Fruit fly (Drosophila melanogaster) whole organism: Measurements from ENCODE around the gene RunxB.

ENCODE experiments used
- CG8478 ChIP-seq: fragments of >200 bp; optimal IDR thresholded peaks from 2 replicates; lab custom pipeline; 2018; ENCODE audit warnings: inconsistent platforms
- usp ChIP-seq: fragments of >200 bp; optimal IDR thresholded peaks from 2 replicates; lab custom pipeline; 2017; ENCODE audit warnings: missing biosample characterization, missing genetic modification characterization, mixed read lengths

dm6 chrX:20489995-20490393 is 48.3 kb upstream of the RunxB start:
- TF ChIP-seq CG8478 (lab: Kevin White, UChicago) (no peak), usp (GFP tag; lab: Kevin White, UChicago) (no peak)
